Worm (Caenorhabditis elegans): Measurements from ENCODE around the gene F57F4.2.

DNA sequence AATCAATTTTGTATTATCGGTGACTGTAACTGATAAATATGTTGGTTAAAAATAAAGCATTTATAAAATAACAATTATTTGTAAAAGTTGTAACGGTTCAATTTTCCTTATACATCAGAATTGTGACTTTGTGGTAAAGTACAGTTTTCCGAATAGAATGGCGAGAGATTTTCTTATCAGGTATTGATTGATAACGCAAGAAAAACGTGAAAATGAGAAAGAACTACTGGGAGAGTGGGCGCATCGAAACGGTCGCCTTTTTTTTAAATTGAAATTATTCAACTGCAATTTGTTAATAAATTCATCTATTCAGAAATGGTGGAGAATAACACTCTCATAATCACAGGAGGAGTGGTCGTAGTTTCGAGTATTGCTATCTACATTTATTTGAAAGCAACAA is 46.8 kb upstream of the F57F4.2 start, which contains the start of gene hpo-19:
- TF ChIP-seq tab-1 (GFP tag; IDR thresholded peaks at IDR 0.05) (no peak), flt-1 (GFP tag; IDR thresholded peaks at IDR 0.05) (no peak), T22C8.4 (GFP tag; IDR thresholded peaks at IDR 0.05) (no peak), ref-1 (GFP tag; conservative IDR thresholded peaks at IDR 0.05) (no peak), klf-2 (GFP tag; conservative IDR thresholded peaks at IDR 0.05) (no peak), cog-1 (tag; optimal IDR thresholded peaks at IDR 0.05) (no peak), med-1 (GFP tag; optimal IDR thresholded peaks at IDR 0.05; ENCODE audit: insufficient read depth) (no peak), ztf-29 (GFP tag; IDR thresholded peaks at IDR 0.05) (no peak), ztf-23 (GFP tag; IDR thresholded peaks at IDR 0.05) (no peak)
